Worm (Caenorhabditis elegans): ENCODE measurements around the gene srv-4.

srv-4 gene

DNA sequence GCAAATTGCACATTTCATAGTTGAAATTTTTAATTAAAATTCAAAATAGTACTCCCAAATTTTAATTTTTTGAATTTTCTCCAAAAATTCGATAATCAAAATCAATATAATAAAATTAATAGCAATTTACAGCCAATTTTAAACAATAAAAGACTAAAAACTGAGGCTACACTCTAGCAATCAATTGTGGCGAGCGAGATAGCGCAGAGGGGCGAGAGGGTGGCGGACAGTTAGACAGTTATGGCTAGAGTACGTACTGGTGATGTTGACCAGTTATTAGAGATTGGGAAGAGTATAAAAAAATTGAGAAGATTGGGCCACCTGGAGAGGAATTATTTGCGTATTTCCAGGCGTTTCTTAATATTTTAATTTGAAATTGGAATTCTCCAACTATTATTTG lies 10.5 kb downstream of the srv-4 start, which contains the start of gene nhr-78:
Gene nhr-78 (minus strand): TSS at position 182 of the 400 bp plus-strand sequence.
- peak; percentile 10 for TF ChIP-seq hlh-11 (tag; optimal IDR thresholded peaks at IDR 0.05)
- TF ChIP-seq zag-1 (tag; optimal IDR thresholded peaks at IDR 0.05) = no peak
- peak; percentile 70 for TF ChIP-seq mes-2 (tag; optimal IDR thresholded peaks at IDR 0.05; ENCODE audit: poor library complexity, severe bottlenecking)
- 0 out of 2 replicates have a peak, but pooled peaks have one; percentile 29 for TF ChIP-seq hmg-1.1 (GFP tag; IDR thresholded peaks at IDR 0.05)

DNA sequence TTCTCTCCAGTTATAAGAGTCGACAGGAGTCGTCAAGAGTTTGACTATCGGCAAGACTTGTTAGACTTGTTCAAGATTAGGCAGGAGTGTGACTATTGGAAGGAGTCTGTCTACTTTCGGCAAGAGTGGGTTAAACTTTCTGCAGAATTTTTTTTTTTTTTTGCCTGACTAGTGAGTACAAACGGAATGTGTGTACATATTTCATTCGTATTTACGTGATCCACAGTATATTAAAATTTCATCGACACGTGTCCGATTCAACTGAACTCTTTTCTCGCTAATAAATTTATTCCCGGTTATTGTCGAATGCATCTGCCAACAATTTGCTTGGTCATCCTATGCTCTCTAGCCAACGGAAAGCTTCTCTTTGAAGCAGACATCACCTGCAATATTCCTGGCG lies 16.1 kb downstream of the srv-4 start, which contains the start of gene F36A4.1:
Gene F36A4.1 (plus strand): TSS at position 301 of the 400 bp plus-strand sequence.
- TF ChIP-seq T20F7.1 (GFP tag; optimal IDR thresholded peaks at IDR 0.05) = no peak

DNA sequence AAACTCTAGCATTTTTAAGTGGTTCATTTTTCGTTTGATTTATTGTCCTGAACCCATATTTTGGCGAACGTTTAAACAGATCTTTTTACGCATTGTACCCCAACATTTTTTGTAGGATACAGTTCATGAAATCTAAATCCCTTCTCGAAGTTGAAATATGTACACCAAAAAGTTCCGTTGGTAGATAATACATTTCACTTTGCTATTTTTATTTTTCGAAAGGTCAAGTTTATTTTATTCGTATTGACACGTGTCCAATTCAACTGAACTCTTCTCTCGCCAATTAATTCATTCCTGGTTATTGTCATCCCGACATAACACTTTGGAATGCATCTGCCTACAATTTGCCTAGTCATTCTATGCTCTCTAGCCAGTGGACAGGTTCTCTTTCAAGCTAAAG lies 17.3 kb downstream of the srv-4 start, which contains the start of gene F36A4.2:
Gene F36A4.2 (plus strand): TSS at position 301 of the 400 bp plus-strand sequence.
- TF ChIP-seq cey-2 (tag; optimal IDR thresholded peaks at IDR 0.05; ENCODE audit: borderline replicate concordance, insufficient read depth) (no peak), zfp-3 (GFP tag; conservative IDR thresholded peaks at IDR 0.05) (no peak), F10B5.3 (tag; optimal IDR thresholded peaks at IDR 0.05) (no peak), ceh-62 (tag; optimal IDR thresholded peaks at IDR 0.05) (no peak), skn-1 (tag; optimal IDR thresholded peaks at IDR 0.05) (no peak), rbr-2 (tag; optimal IDR thresholded peaks at IDR 0.05) (no peak), R02D3.7 (tag; optimal IDR thresholded peaks at IDR 0.05) (no peak), D1046.2 (GFP tag; IDR thresholded peaks at IDR 0.05) (no peak), ama-1 (optimal IDR thresholded peaks at IDR 0.05) (no peak), unc-130 (GFP tag; optimal IDR thresholded peaks at IDR 0.05) (no peak), pha-4 (GFP tag; IDR thresholded peaks at IDR 0.05) (no peak), pha-4 (tag; optimal IDR thresholded peaks at IDR 0.05) (no peak), ceh-82 (tag; optimal IDR thresholded peaks at IDR 0.05) (no peak), spr-3 (GFP tag; optimal IDR thresholded peaks at IDR 0.05) (no peak), set-16 (GFP tag; IDR thresholded peaks at IDR 0.05) (no peak), zfp-2 (tag; optimal IDR thresholded peaks at IDR 0.05) (no peak)

DNA sequence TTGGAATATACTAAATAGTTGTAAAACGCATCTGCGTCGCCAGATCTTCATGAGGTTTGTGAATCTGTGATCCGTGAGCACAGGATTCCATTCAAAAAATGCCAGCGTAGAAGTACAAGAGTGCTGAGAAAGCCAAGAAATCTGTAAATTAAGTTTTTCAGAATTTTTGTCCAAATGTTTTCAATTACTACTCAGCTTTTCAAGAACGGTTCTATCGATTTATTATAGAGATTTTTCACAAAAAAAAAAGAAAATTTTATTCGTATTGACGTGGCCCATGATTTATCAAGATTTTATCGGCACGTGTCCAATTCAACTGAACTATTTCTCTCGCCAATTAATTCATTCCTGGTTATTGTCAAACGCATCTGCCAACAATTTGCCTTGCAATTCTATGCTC lies 18.9 kb downstream of the srv-4 start, which contains the start of gene F36A4.3:
Gene F36A4.3 (plus strand): TSS at position 301 of the 400 bp plus-strand sequence.
- TF ChIP-seq madf-5 (GFP tag; IDR thresholded peaks at IDR 0.05) (no peak), unc-62 (GFP tag; optimal IDR thresholded peaks at IDR 0.05 in 1 of 2) (peak in 1 of 2 experiments; percentile 73), unc-62 (tag; optimal IDR thresholded peaks at IDR 0.05) (no peak), dve-1 (tag; optimal IDR thresholded peaks at IDR 0.05; ENCODE audit: insufficient read depth) (no peak)

DNA sequence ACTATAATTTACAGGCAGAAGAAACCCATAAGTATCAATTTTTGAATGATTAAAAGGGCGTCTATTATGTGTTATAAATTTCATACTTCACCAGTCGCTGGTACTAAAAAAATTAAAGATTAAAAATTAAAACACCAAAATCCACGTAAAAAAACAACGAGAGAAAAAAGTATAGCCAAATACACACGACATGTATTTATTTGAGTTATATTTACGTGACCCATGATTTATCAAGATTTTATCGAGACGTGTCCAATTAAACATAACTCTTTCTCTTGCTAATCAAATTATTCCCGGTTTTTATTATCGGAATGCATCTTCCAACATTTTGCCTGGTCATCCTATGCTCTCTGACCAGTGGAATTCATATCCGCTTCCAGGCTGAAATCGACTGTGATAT lies 20.9 kb downstream of the srv-4 start, which contains the start of gene F36A4.4:
Gene F36A4.4 (plus strand): TSS at position 301 of the 400 bp plus-strand sequence.
- no peak for TF ChIP-seq nhr-11 (tag; optimal IDR thresholded peaks at IDR 0.05)
- TF ChIP-seq fkh-10 (GFP tag; optimal IDR thresholded peaks at IDR 0.05) = no peak
- no peak for TF ChIP-seq ZK546.5 (tag; optimal IDR thresholded peaks at IDR 0.05)
- no peak for TF ChIP-seq nhr-76 (tag; optimal IDR thresholded peaks at IDR 0.05)
- TF ChIP-seq nhr-6 (tag; optimal IDR thresholded peaks at IDR 0.05) = no peak

DNA sequence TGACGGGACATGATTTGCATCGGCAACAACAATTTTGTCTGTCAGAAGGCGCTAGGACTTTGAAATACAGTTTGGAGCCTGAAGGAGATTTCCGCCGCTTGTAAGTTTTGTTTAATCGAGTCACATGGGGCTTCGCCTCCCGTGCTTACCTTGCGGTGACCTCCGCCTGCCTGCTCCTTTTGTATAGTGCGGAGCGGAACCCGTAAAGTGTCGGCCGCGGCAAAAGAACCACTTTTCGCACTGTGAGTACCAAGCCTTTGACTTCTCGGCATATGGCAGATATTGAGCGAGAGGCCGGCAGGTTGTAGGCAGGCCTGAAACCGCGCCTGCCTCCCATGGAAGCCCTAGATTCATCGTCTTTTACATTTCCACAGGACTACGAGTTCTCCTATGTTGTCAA lies 22.3 kb downstream of the srv-4 start:
- no peak for TF ChIP-seq snpc-1.2 (GFP tag; IDR thresholded peaks at IDR 0.05)
- 0 out of 2 replicates have a peak, but pooled peaks have one; percentile 35 for TF ChIP-seq dmd-8 (GFP tag; IDR thresholded peaks at IDR 0.05)
- peak; percentile 60; the same call in 1 of the 2 replicates for TF ChIP-seq set-16 (GFP tag; IDR thresholded peaks at IDR 0.05)
